Fruit fly (Drosophila melanogaster) whole organism, embryonic: Measurements from ENCODE around the gene slam.
A peak's percentile ranks its signal among the peaks of the same experiment; 100 is the strongest.

ENCODE experiments used
- CG12299 ChIP-seq: fragments of 200-800 bp; sonication (Bioruptor generic); optimal IDR thresholded peaks from 2 replicates; lab custom pipeline; 2018; ENCODE audit warnings: missing biosample characterization, mild to moderate bottlenecking, missing genetic modification characterization
- CG34376 ChIP-seq: fragments of 200-800 bp; sonication (Bioruptor generic); optimal IDR thresholded peaks from 2 replicates; lab custom pipeline; 2018; ENCODE audit warnings: missing biosample characterization, mild to moderate bottlenecking, missing genetic modification characterization
- CG7839 ChIP-seq: fragments of 200-800 bp; sonication (Bioruptor generic); optimal IDR thresholded peaks from 3 replicates; lab custom pipeline; 2018; ENCODE audit warnings: missing biosample characterization, mild to moderate bottlenecking, missing genetic modification characterization, moderate library complexity
- E2f2 ChIP-seq: fragments of 200-800 bp; sonication (Bioruptor generic); IDR thresholded peaks from 2 replicates; pipeline ENCODE4 v1.3.6; 2022; ENCODE audit warnings: missing biosample characterization, missing genetic modification characterization
- exex ChIP-seq: fragments of 200-800 bp; sonication (Bioruptor generic); optimal IDR thresholded peaks from 4 replicates; lab custom pipeline; 2018; ENCODE audit warnings: missing biosample characterization, mild to moderate bottlenecking, missing genetic modification characterization, moderate library complexity
- lov ChIP-seq, 2 experiments: fragments of 200-800 bp in 1 of 2; fragments of >200 bp in 1 of 2; sonication (Bioruptor generic) in 1 of 2; IDR thresholded peaks in 1 of 2; optimal IDR thresholded peaks in 1 of 2; 2 replicates in 1 of 2; 3 replicates in 1 of 2; pipeline versions ENCODE4 v1.3.6 to Lab custom; 2017 to 2022; ENCODE audit warnings: missing biosample characterization in 1 of 2, missing genetic modification characterization in 1 of 2
- mirr ChIP-seq: fragments of 200-800 bp; sonication (Bioruptor generic); optimal IDR thresholded peaks from 3 replicates; lab custom pipeline; 2018; ENCODE audit warnings: missing biosample characterization, mild to moderate bottlenecking, missing genetic modification characterization
- otp ChIP-seq: fragments of 200-800 bp; sonication (Bioruptor generic); IDR thresholded peaks from 3 replicates; pipeline ENCODE4, ENCODE4 v1.3.6; 2022; ENCODE audit warnings: missing biosample characterization, missing genetic modification characterization
- sd ChIP-seq: fragments of 200-800 bp; sonication (Bioruptor generic); optimal IDR thresholded peaks from 3 replicates; lab custom pipeline; 2018; ENCODE audit warnings: missing biosample characterization, mild to moderate bottlenecking, missing genetic modification characterization, moderate library complexity
- stwl ChIP-seq: fragments of 200-800 bp; sonication (Bioruptor generic); optimal IDR thresholded peaks from 3 replicates; lab custom pipeline; 2018; ENCODE audit warnings: missing biosample characterization, mild to moderate bottlenecking, missing genetic modification characterization, moderate library complexity
- tin ChIP-seq: fragments of 200-800 bp; sonication (Bioruptor generic); optimal IDR thresholded peaks from 3 replicates; lab custom pipeline; 2016; ENCODE audit warnings: missing biosample characterization, missing genetic modification characterization
- tx ChIP-seq: fragments of 200-800 bp; sonication (Bioruptor generic); optimal IDR thresholded peaks from 2 replicates; lab custom pipeline; 2016; ENCODE audit warnings: missing biosample characterization, missing genetic modification characterization
- unc-4 ChIP-seq: fragments of 200-800 bp; sonication (Bioruptor generic); IDR thresholded peaks from 2 replicates; pipeline ENCODE4 v1.3.6; 2022; ENCODE audit warnings: missing biosample characterization, missing genetic modification characterization; ENCODE audit not compliant: partially characterized antibody

slam gene

DNA sequence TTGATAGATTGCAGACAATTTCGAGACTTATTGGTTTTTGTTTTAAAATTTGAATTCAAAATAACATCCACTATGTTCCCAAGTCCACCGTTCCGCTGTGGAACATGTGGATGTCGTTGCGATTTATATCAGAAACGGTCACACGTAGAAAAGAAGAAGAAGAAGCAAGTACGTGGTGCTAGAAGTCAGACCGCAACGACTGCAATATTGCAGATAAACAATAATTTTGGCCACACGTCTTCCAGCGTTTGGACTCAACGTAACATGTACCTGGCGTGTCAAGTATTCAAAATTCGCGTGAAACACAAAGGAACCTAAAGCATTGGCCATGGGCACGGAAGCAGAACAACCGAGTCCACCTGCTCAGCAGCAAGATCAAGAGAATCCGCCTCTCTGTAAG is 52.0 kb downstream of the slam start, which contains the start of gene Fic (continued):
- peak; percentile 60 for TF ChIP-seq E2f2 (GFP tag; lab: Robert Waterston, UW)
- TF ChIP-seq lov (optimal IDR thresholded peaks at IDR 0.05; lab: Kevin White, UChicago), result no peak
- TF ChIP-seq lov (GFP tag; IDR thresholded peaks at IDR 0.05; lab: Robert Waterston, UW), result 0 out of 3 replicates have a peak, but pooled peaks have one; percentile 27
- no peak for TF ChIP-seq CG7839 (tag; lab: Kevin White, UChicago)
- TF ChIP-seq otp (GFP tag; lab: Robert Waterston, UW), result no peak
- no peak for TF ChIP-seq unc-4

DNA sequence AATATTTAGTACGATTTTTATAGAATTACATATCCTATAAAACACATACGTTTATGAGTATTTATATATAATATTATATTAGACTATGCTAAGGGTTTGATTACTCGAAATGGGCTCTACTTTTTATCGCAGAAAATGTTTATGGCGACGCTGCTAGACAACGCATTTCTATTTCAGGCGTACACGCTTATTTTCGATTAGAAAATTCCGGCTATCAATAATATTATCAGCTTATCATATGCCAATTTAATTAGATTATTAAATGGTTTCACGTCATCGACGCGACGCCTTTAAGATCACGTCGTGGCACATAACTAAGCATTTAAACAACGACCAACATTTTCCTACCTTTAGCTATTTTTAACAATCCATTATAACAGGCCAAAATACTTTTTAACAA is 54.1 kb downstream of the slam start:
- TF ChIP-seq stwl (tag; lab: Kevin White, UChicago) (no peak), sd (tag; lab: Kevin White, UChicago) (peak; percentile 37), tin (GFP tag; lab: Kevin White, UChicago) (no peak), tx (GFP tag; lab: Kevin White, UChicago) (no peak), CG12299 (tag; lab: Kevin White, UChicago) (no peak), CG34376 (GFP tag; lab: Kevin White, UChicago) (peak; percentile 40), mirr (GFP tag; lab: Kevin White, UChicago) (peak; percentile 40), exex (tag; lab: Kevin White, UChicago) (peak; percentile 95)
- TF ChIP-seq, all 482 proteins: peak for 4
